Worm (Caenorhabditis elegans): ENCODE results near the gene Y59H11AR.4.

Gene Y59H11AR.4

ce11 chrIV:8600712-8601330, at the start of gene Y59H11AR.4:
Gene Y59H11AR.4, minus strand, starts transcription at chrIV:8600762.
- no peak for TF ChIP-seq egl-43 (GFP tag; IDR thresholded peaks at IDR 0.05)
- TF ChIP-seq spr-3 (GFP tag; optimal IDR thresholded peaks at IDR 0.05), result no peak
- TF ChIP-seq tag-97 (GFP tag; IDR thresholded peaks at IDR 0.05), result no peak
- peak; percentile 2 for TF ChIP-seq hlh-30 (tag; optimal IDR thresholded peaks at IDR 0.05; ENCODE audit: insufficient read depth)
- peak; percentile 70 for TF ChIP-seq nhr-28 (tag; optimal IDR thresholded peaks at IDR 0.05)
- no peak for TF ChIP-seq snpc-1.2 (GFP tag; IDR thresholded peaks at IDR 0.05)
- TF ChIP-seq nhr-10 (tag; optimal IDR thresholded peaks at IDR 0.05), result no peak
- no peak for TF ChIP-seq daf-12 (tag; optimal IDR thresholded peaks at IDR 0.05)
- TF ChIP-seq fos-1 (tag; optimal IDR thresholded peaks at IDR 0.05), result no peak
- TF ChIP-seq daf-8 (GFP tag; IDR thresholded peaks at IDR 0.05), result no peak
- peak in 1 of 2 experiments; percentile 15 for TF ChIP-seq unc-62 (GFP tag; optimal IDR thresholded peaks at IDR 0.05 in 1 of 2)
- TF ChIP-seq unc-62 (tag; optimal IDR thresholded peaks at IDR 0.05), result no peak
- TF ChIP-seq zip-11 (GFP tag; IDR thresholded peaks at IDR 0.05), result no peak
- TF ChIP-seq lin-1 (GFP tag; IDR thresholded peaks at IDR 0.05), result no peak
- no peak for TF ChIP-seq Y48G9A.11 (GFP tag; IDR thresholded peaks at IDR 0.05)
- TF ChIP-seq mdl-1 (tag; optimal IDR thresholded peaks at IDR 0.05), result no peak
- TF ChIP-seq ceh-28 (tag; optimal IDR thresholded peaks at IDR 0.05), result no peak
- no peak for TF ChIP-seq spr-1 (tag; optimal IDR thresholded peaks at IDR 0.05)
- TF ChIP-seq lin-29 (GFP tag; IDR thresholded peaks at IDR 0.05), result no peak

ce11 chrIV:8648502-8648901, 47.9 kb upstream of the Y59H11AR.4 start, which contains the start of gene cyp-33E1:
Gene cyp-33E1, minus strand, starts transcription at chrIV:8648602.
- TF ChIP-seq dmd-8 (GFP tag; IDR thresholded peaks at IDR 0.05) (no peak), nhr-10 (tag; optimal IDR thresholded peaks at IDR 0.05) (no peak), zip-11 (GFP tag; IDR thresholded peaks at IDR 0.05) (no peak), mxl-3 (GFP tag; optimal IDR thresholded peaks at IDR 0.05) (no peak), mdl-1 (tag; optimal IDR thresholded peaks at IDR 0.05) (no peak), lim-7 (GFP tag; IDR thresholded peaks at IDR 0.05) (no peak)

ce11 chrIV:8644432-8644831, 43.9 kb upstream of the Y59H11AR.4 start, which contains the start of gene C49C8.3:
Gene C49C8.3, plus strand, starts transcription at chrIV:8644732.
- TF ChIP-seq lsy-2 (tag; optimal IDR thresholded peaks at IDR 0.05), result no peak
- TF ChIP-seq nhr-41 (GFP tag; IDR thresholded peaks at IDR 0.05), result no peak
- TF ChIP-seq dmd-8 (GFP tag; IDR thresholded peaks at IDR 0.05), result no peak
- no peak for TF ChIP-seq hlh-11 (tag; optimal IDR thresholded peaks at IDR 0.05)
- TF ChIP-seq daf-8 (GFP tag; IDR thresholded peaks at IDR 0.05), result no peak
- TF ChIP-seq saeg-2 (GFP tag; IDR thresholded peaks at IDR 0.05), result no peak
- no peak for TF ChIP-seq ZK546.5 (tag; optimal IDR thresholded peaks at IDR 0.05)
- TF ChIP-seq Y48G9A.11 (GFP tag; IDR thresholded peaks at IDR 0.05), result no peak
- no peak for TF ChIP-seq nhr-102 (tag; optimal IDR thresholded peaks at IDR 0.05)

ce11 chrIV:8638761-8639160, 38.2 kb upstream of the Y59H11AR.4 start, which contains the start of gene F42A9.9:
Gene F42A9.9, minus strand, starts transcription at chrIV:8638861.
- TF ChIP-seq daf-16 (GFP tag; optimal IDR thresholded peaks at IDR 0.05), result no peak
- TF ChIP-seq daf-16 (tag; optimal IDR thresholded peaks at IDR 0.05), result no peak
- no peak for TF ChIP-seq lir-3 (tag; optimal IDR thresholded peaks at IDR 0.05)
- no peak for TF ChIP-seq lin-38 (GFP tag; IDR thresholded peaks at IDR 0.05)
- no peak for TF ChIP-seq hlh-11 (tag; optimal IDR thresholded peaks at IDR 0.05)
- TF ChIP-seq madf-5 (GFP tag; IDR thresholded peaks at IDR 0.05), result no peak
- TF ChIP-seq fkh-10 (GFP tag; optimal IDR thresholded peaks at IDR 0.05), result no peak
- no peak for TF ChIP-seq Y105C5A.15 (GFP tag; IDR thresholded peaks at IDR 0.05)
- no peak for TF ChIP-seq aha-1 (tag)
- no peak for TF ChIP-seq mxl-2 (GFP tag; conservative IDR thresholded peaks at IDR 0.05)
- no peak for TF ChIP-seq zfp-3 (GFP tag; conservative IDR thresholded peaks at IDR 0.05)
- TF ChIP-seq saeg-2 (GFP tag; IDR thresholded peaks at IDR 0.05), result no peak
- no peak for TF ChIP-seq tag-97 (GFP tag; IDR thresholded peaks at IDR 0.05)
- no peak for TF ChIP-seq dmd-8 (GFP tag; IDR thresholded peaks at IDR 0.05)
- no peak for TF ChIP-seq mxl-3 (GFP tag; optimal IDR thresholded peaks at IDR 0.05)
- no peak for TF ChIP-seq zfp-2 (tag; optimal IDR thresholded peaks at IDR 0.05)
- TF ChIP-seq ceh-62 (tag; optimal IDR thresholded peaks at IDR 0.05), result no peak
- TF ChIP-seq nhr-77 (tag; optimal IDR thresholded peaks at IDR 0.05), result no peak
- no peak for TF ChIP-seq egl-27 (tag; optimal IDR thresholded peaks at IDR 0.05)

All from whole organism, L4 larva.